Worm (Caenorhabditis elegans) whole organism, L3 larva: Measurements from ENCODE around the gene clec-123.

ENCODE experiments used
- ZK546.5 ChIP-seq: sonication (generic microtip); optimal IDR thresholded peaks from 2 replicates; lab custom pipeline; 2017; ENCODE audit warnings: missing biosample characterization, missing genetic modification characterization
- elt-3 ChIP-seq, 3 experiments: fragments of 150-350 bp in 1 of 3; sonication (generic microtip) in 2 of 3; optimal IDR thresholded peaks; 2 replicates in 2 of 3; 4 replicates in 1 of 3; lab custom pipeline; 2014 to 2017; ENCODE audit warnings: missing biosample characterization in 3 of 3, missing genetic modification characterization in 3 of 3
- fos-1 ChIP-seq: fragments of 150-350 bp; optimal IDR thresholded peaks from 2 replicates; lab custom pipeline; 2014; ENCODE audit warnings: missing biosample characterization, missing genetic modification characterization
- nfya-1 ChIP-seq: sonication (generic microtip); optimal IDR thresholded peaks from 2 replicates; lab custom pipeline; 2017; ENCODE audit warnings: missing genetic modification characterization, mild to moderate bottlenecking, missing compliant biosample characterization, antibody characterized with exemption, moderate library complexity; ENCODE audit not compliant: insufficient read depth
- nhr-11 ChIP-seq: fragments of 150-350 bp; optimal IDR thresholded peaks from 2 replicates; lab custom pipeline; 2014; ENCODE audit warnings: missing biosample characterization, missing genetic modification characterization
- pqm-1 ChIP-seq: fragments of 150-350 bp; optimal IDR thresholded peaks from 2 replicates; lab custom pipeline; 2017; ENCODE audit warnings: missing biosample characterization, missing genetic modification characterization, inconsistent platforms
- unc-39 ChIP-seq: sonication (generic microtip); optimal IDR thresholded peaks from 4 replicates; lab custom pipeline; 2017; ENCODE audit warnings: missing biosample characterization, missing genetic modification characterization
- unc-62 ChIP-seq: fragments of 150-350 bp; sonication (generic microtip); optimal IDR thresholded peaks from 4 replicates; lab custom pipeline; 2014; ENCODE audit warnings: missing biosample characterization, missing genetic modification reagents, missing genetic modification characterization
- zag-1 ChIP-seq: fragments of 150-350 bp; optimal IDR thresholded peaks from 2 replicates; lab custom pipeline; 2014; ENCODE audit warnings: missing biosample characterization, missing genetic modification characterization

DNA sequence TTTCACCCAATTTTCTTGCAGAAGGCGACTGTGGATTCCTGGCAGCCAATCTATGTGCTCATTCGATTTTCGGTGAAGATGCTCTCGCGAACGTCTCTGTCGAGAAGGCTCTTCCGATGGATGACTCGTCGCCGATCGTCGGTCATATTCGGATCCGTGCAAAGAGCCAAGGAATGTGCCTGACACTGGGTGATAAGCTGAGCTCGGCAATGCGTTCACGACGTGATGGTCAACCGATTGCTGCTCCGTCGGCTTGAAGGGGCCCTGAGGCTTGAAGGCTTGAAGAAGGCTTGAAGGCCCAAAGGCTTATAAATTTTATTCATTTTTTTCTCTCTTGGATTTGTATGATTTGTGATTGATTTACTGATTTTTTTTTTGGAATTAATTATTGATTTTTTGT is 26.9 kb upstream of the clec-123 start:
- no peak for TF ChIP-seq unc-62 (GFP tag; lab: Kevin White, UChicago)
- no peak for TF ChIP-seq nhr-11 (tag; lab: Kevin White, UChicago)
- TF ChIP-seq elt-3 (tag; optimal IDR thresholded peaks at IDR 0.05; lab: Kevin White, UChicago), result no peak
- TF ChIP-seq nfya-1 (tag; lab: Kevin White, UChicago), result no peak
- TF ChIP-seq zag-1, result no peak
- no peak for TF ChIP-seq unc-39
- TF ChIP-seq pqm-1 (tag; lab: Kevin White, UChicago), result no peak
- TF ChIP-seq fos-1 (tag; lab: Kevin White, UChicago), result no peak
- no peak for TF ChIP-seq ZK546.5 (tag; lab: Kevin White, UChicago)
